Fruit fly (Drosophila melanogaster) whole organism, wandering third instar larva: ENCODE measurements around the gene Sec5.

Experiments used
- GATAd ChIP-seq: sonication (Bioruptor generic); optimal IDR thresholded peaks from 2 replicates; lab custom pipeline; 2016; ENCODE audit warnings: missing biosample characterization, missing genetic modification characterization
- HLH106 ChIP-seq: fragments of 200-800 bp; optimal IDR thresholded peaks from 3 replicates; lab custom pipeline; 2019; ENCODE audit warnings: missing biosample characterization, mild to moderate bottlenecking, missing genetic modification characterization, moderate library complexity
- OdsH ChIP-seq: fragments of 200-800 bp; sonication (Bioruptor generic); optimal IDR thresholded peaks from 2 replicates; lab custom pipeline; 2016; ENCODE audit warnings: missing biosample characterization, mild to moderate bottlenecking, missing genetic modification characterization
- ey ChIP-seq: fragments of 200-800 bp; sonication (Bioruptor generic); optimal IDR thresholded peaks from 2 replicates; lab custom pipeline; 2016; ENCODE audit warnings: missing biosample characterization, missing genetic modification characterization
- lola ChIP-seq: fragments of >200 bp; optimal IDR thresholded peaks from 2 replicates; lab custom pipeline; 2017; ENCODE audit warnings: missing biosample characterization, missing genetic modification characterization
- psq ChIP-seq: fragments of 200-800 bp; sonication (Bioruptor generic); optimal IDR thresholded peaks from 3 replicates; lab custom pipeline; 2017; ENCODE audit warnings: missing biosample characterization, mild to moderate bottlenecking, missing genetic modification characterization, moderate library complexity
- sage ChIP-seq: fragments of 200-800 bp; sonication (Bioruptor generic); optimal IDR thresholded peaks from 2 replicates; lab custom pipeline; 2016; ENCODE audit warnings: missing biosample characterization, mild to moderate bottlenecking, missing genetic modification characterization

dm6 chr2L:3482037-3482436 lies 24.9 kb downstream of the Sec5 start:
- TF ChIP-seq ey (no peak), psq (GFP tag; lab: Kevin White, UChicago) (no peak), HLH106 (tag; lab: Kevin White, UChicago) (no peak), GATAd (GFP tag; lab: Kevin White, UChicago) (no peak), sage (GFP tag; lab: Kevin White, UChicago) (no peak), OdsH (no peak), lola (no peak)
